Worm (Caenorhabditis elegans): Measurements from ENCODE around the gene C26B9.6.

DNA sequence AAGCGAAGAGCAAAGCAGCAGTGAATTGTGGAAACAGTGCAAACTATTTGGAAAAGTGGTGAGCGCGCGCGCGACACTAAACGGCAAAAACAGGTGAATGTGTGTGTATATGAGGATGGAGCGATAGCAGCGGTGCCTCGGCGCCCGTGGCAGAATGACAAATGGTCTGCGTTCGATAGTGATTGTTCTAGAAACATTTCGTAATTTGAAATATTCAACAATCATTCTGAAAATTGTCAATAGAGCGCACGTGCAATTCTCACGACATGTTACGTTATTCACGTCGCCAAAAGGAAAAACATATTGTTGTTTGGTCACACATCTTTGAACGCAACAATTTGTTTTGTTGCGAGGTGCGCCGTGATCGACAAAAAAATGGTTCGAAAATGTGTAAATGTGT, 20.0 kb upstream of the C26B9.6 start:
- TF ChIP-seq hnd-1 (tag; optimal IDR thresholded peaks at IDR 0.05) = no peak
- TF ChIP-seq tra-4 (tag; optimal IDR thresholded peaks at IDR 0.05) = no peak
- TF ChIP-seq ama-1 (optimal IDR thresholded peaks at IDR 0.05) = no peak
- TF ChIP-seq B0310.2 (tag; optimal IDR thresholded peaks at IDR 0.05) = no peak
- TF ChIP-seq flt-1 (GFP tag; IDR thresholded peaks at IDR 0.05) = no peak
- no peak for TF ChIP-seq aly-1 (tag; optimal IDR thresholded peaks at IDR 0.05)
- no peak for TF ChIP-seq scrt-1 (GFP tag; IDR thresholded peaks at IDR 0.05)
